Worm (Caenorhabditis elegans): Measurements from ENCODE around the gene F56D5.9.

The F56D5.9 gene

DNA sequence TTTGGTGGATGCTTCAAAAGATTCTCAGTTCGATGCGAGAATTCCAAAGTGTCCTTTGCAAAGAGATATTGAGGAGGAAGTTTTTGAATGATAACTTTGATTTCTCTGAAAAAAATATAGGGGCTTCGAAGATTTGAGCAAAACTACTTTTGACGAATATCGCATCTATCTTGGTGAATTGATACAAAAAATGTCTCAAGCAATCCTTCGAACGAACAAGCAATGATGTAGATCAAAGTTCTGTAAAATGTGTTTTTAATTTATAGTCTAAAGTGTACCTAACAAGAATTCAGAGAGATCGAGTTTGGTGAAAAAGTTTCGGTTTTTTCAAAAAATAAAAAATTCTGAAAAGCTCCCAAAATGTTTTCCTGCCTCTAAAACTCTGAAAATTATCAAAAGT is 25.0 kb downstream of the F56D5.9 start, which contains the start of gene F56D5.3:
Gene F56D5.3, plus strand, starts transcription at position 301 of the 400 bp plus-strand sequence.
- TF ChIP-seq F57A8.1 (GFP tag; optimal IDR thresholded peaks at IDR 0.05), result no peak
- TF ChIP-seq egrh-3 (GFP tag; IDR thresholded peaks at IDR 0.05), result no peak
- no peak for TF ChIP-seq efl-1 (GFP tag; optimal IDR thresholded peaks at IDR 0.05)
- no peak for TF ChIP-seq ekl-4 (GFP tag; IDR thresholded peaks at IDR 0.05)
- no peak for TF ChIP-seq F23B12.7 (tag; optimal IDR thresholded peaks at IDR 0.05; ENCODE audit: insufficient read depth)
- TF ChIP-seq Y56A3A.18 (GFP tag; IDR thresholded peaks at IDR 0.05), result no peak
- no peak for TF ChIP-seq lin-40 (tag; optimal IDR thresholded peaks at IDR 0.05)

- TF ChIP-seq hrde-1 (tag; optimal IDR thresholded peaks at IDR 0.05; ENCODE audit: borderline replicate concordance), result no peak
These were observed 26.2 kb downstream of the F56D5.9 start, which contains the start of gene col-121 for ce11 chrIV:9396118-9396517. Gene col-121 (minus strand): TSS chrIV:9396218.

- no peak for TF ChIP-seq rpc-1 (optimal IDR thresholded peaks at IDR 0.05)
- no peak for TF ChIP-seq rpc-1 (tag; optimal IDR thresholded peaks at IDR 0.05)
- no peak for TF ChIP-seq chd-7 (tag; optimal IDR thresholded peaks at IDR 0.05)
- no peak for TF ChIP-seq hrde-1 (tag; optimal IDR thresholded peaks at IDR 0.05; ENCODE audit: borderline replicate concordance)
- TF ChIP-seq ets-4 (GFP tag; optimal IDR thresholded peaks at IDR 0.05), result no peak
- no peak for TF ChIP-seq Y56A3A.18 (GFP tag; IDR thresholded peaks at IDR 0.05)
- no peak for TF ChIP-seq rec-8 (tag; optimal IDR thresholded peaks at IDR 0.05)
- no peak for TF ChIP-seq sptf-2 (GFP tag; optimal IDR thresholded peaks at IDR 0.05)
- no peak for TF ChIP-seq F52B5.7 (tag; optimal IDR thresholded peaks at IDR 0.05)
- TF ChIP-seq C06A6.2 (GFP tag; conservative IDR thresholded peaks at IDR 0.05), result no peak
- peak; percentile 74 for TF ChIP-seq efl-1 (GFP tag; optimal IDR thresholded peaks at IDR 0.05)
- no peak for TF ChIP-seq F57A8.1 (GFP tag; optimal IDR thresholded peaks at IDR 0.05)
- no peak for TF ChIP-seq akir-1 (GFP tag; optimal IDR thresholded peaks at IDR 0.05)
- TF ChIP-seq lag-1 (GFP tag; IDR thresholded peaks at IDR 0.05), result no peak
- TF ChIP-seq F23B12.7 (tag; optimal IDR thresholded peaks at IDR 0.05; ENCODE audit: insufficient read depth), result no peak
- TF ChIP-seq lin-35 (GFP tag; optimal IDR thresholded peaks at IDR 0.05), result peak in 2 of 3 experiments; percentile 39 to 78
- TF ChIP-seq attf-5 (GFP tag; optimal IDR thresholded peaks at IDR 0.05), result peak; percentile 57
- no peak for TF ChIP-seq tbx-9 (tag; optimal IDR thresholded peaks at IDR 0.05; ENCODE audit: borderline replicate concordance)
- TF ChIP-seq egl-18 (GFP tag; IDR thresholded peaks at IDR 0.05), result no peak
- no peak for TF ChIP-seq madf-3 (GFP tag; IDR thresholded peaks at IDR 0.05)
- no peak for TF ChIP-seq unc-62 (GFP tag; optimal IDR thresholded peaks at IDR 0.05)
- no peak for TF ChIP-seq madf-8 (GFP tag; conservative IDR thresholded peaks at IDR 0.05)
- TF ChIP-seq aptf-3 (GFP tag; IDR thresholded peaks at IDR 0.05), result no peak
- TF ChIP-seq ztf-6 (GFP tag; IDR thresholded peaks at IDR 0.05), result no peak
- no peak for TF ChIP-seq B0261.1 (tag; optimal IDR thresholded peaks at IDR 0.05)
- TF ChIP-seq ama-1 (optimal IDR thresholded peaks at IDR 0.05), result no peak
- no peak for TF ChIP-seq ama-1 (GFP tag; optimal IDR thresholded peaks at IDR 0.05)
- TF ChIP-seq dpl-1 (GFP tag; optimal IDR thresholded peaks at IDR 0.05), result peak; percentile 52
- TF ChIP-seq mcd-1 (GFP tag; IDR thresholded peaks at IDR 0.05), result peak; percentile 94
- no peak for TF ChIP-seq let-607 (tag; optimal IDR thresholded peaks at IDR 0.05)
- no peak for TF ChIP-seq ceh-100 (GFP tag; IDR thresholded peaks at IDR 0.05)
- no peak for TF ChIP-seq Y53G8AR.9 (GFP tag; conservative IDR thresholded peaks at IDR 0.05)
- no peak for TF ChIP-seq T26A5.8 (tag; optimal IDR thresholded peaks at IDR 0.05)
- no peak for TF ChIP-seq cebp-1 (GFP tag; IDR thresholded peaks at IDR 0.05)
- peak; percentile 79 for TF ChIP-seq cebp-1 (tag; optimal IDR thresholded peaks at IDR 0.05)
- no peak for TF ChIP-seq pbrm-1 (GFP tag; IDR thresholded peaks at IDR 0.05)
- no peak for TF ChIP-seq egrh-3 (GFP tag; IDR thresholded peaks at IDR 0.05)
- TF ChIP-seq pha-4 (tag; optimal IDR thresholded peaks at IDR 0.05), result no peak
- no peak for TF ChIP-seq ZK185.1 (tag; optimal IDR thresholded peaks at IDR 0.05; ENCODE audit: poor library complexity, severe bottlenecking)
- no peak for TF ChIP-seq lir-1 (GFP tag; conservative IDR thresholded peaks at IDR 0.05)
- TF ChIP-seq madf-6 (GFP tag; IDR thresholded peaks at IDR 0.05), result no peak
- TF ChIP-seq ceh-58 (GFP tag; IDR thresholded peaks at IDR 0.05), result no peak
- no peak for TF ChIP-seq mes-4 (tag; optimal IDR thresholded peaks at IDR 0.05)
These were observed 36.3 kb downstream of the F56D5.9 start, which contains the start of gene daf-15 for ce11 chrIV:9386038-9386437. Gene daf-15 (plus strand): TSS chrIV:9386208.
